Worm (Caenorhabditis elegans) whole organism, L3 larva: Measurements from ENCODE around the gene nhr-290.

ENCODE experiments used
- R02D3.7 ChIP-seq: fragments of 150-350 bp; optimal IDR thresholded peaks from 2 replicates; lab custom pipeline; 2014; ENCODE audit warnings: missing biosample characterization, missing genetic modification characterization
- ZK546.5 ChIP-seq: sonication (generic microtip); optimal IDR thresholded peaks from 2 replicates; lab custom pipeline; 2017; ENCODE audit warnings: missing biosample characterization, missing genetic modification characterization
- elt-1 ChIP-seq: fragments of 150-350 bp; optimal IDR thresholded peaks from 2 replicates; lab custom pipeline; 2014; ENCODE audit warnings: missing biosample characterization, missing genetic modification characterization
- elt-3 ChIP-seq, 3 experiments: fragments of 150-350 bp in 1 of 3; sonication (generic microtip) in 2 of 3; optimal IDR thresholded peaks; 2 replicates in 2 of 3; 4 replicates in 1 of 3; lab custom pipeline; 2014 to 2017; ENCODE audit warnings: missing biosample characterization in 3 of 3, missing genetic modification characterization in 3 of 3
- fos-1 ChIP-seq: fragments of 150-350 bp; optimal IDR thresholded peaks from 2 replicates; lab custom pipeline; 2014; ENCODE audit warnings: missing biosample characterization, missing genetic modification characterization
- lin-39 ChIP-seq: fragments of 150-350 bp; optimal IDR thresholded peaks from 2 replicates; lab custom pipeline; 2018; ENCODE audit warnings: missing biosample characterization, missing genetic modification reagents, missing genetic modification characterization
- nfya-1 ChIP-seq: sonication (generic microtip); optimal IDR thresholded peaks from 2 replicates; lab custom pipeline; 2017; ENCODE audit warnings: missing genetic modification characterization, mild to moderate bottlenecking, missing compliant biosample characterization, antibody characterized with exemption, moderate library complexity; ENCODE audit not compliant: insufficient read depth
- nhr-11 ChIP-seq: fragments of 150-350 bp; optimal IDR thresholded peaks from 2 replicates; lab custom pipeline; 2014; ENCODE audit warnings: missing biosample characterization, missing genetic modification characterization
- nhr-237 ChIP-seq: fragments of 150-350 bp; optimal IDR thresholded peaks from 2 replicates; lab custom pipeline; 2014; ENCODE audit warnings: missing biosample characterization, missing genetic modification characterization
- nhr-43 ChIP-seq: sonication (generic microtip); optimal IDR thresholded peaks from 2 replicates; lab custom pipeline; 2016; ENCODE audit warnings: mild to moderate bottlenecking, missing genetic modification characterization, missing compliant biosample characterization; ENCODE audit not compliant: poor library complexity, severe bottlenecking
- skn-1 ChIP-seq: fragments of 150-350 bp; optimal IDR thresholded peaks from 2 replicates; lab custom pipeline; 2014; ENCODE audit warnings: missing biosample characterization, missing genetic modification characterization
- snpc-4 ChIP-seq: fragments of 150-350 bp; optimal IDR thresholded peaks from 2 replicates; lab custom pipeline; 2014; ENCODE audit warnings: missing biosample characterization, missing genetic modification characterization
- unc-39 ChIP-seq: sonication (generic microtip); optimal IDR thresholded peaks from 4 replicates; lab custom pipeline; 2017; ENCODE audit warnings: missing biosample characterization, missing genetic modification characterization

DNA sequence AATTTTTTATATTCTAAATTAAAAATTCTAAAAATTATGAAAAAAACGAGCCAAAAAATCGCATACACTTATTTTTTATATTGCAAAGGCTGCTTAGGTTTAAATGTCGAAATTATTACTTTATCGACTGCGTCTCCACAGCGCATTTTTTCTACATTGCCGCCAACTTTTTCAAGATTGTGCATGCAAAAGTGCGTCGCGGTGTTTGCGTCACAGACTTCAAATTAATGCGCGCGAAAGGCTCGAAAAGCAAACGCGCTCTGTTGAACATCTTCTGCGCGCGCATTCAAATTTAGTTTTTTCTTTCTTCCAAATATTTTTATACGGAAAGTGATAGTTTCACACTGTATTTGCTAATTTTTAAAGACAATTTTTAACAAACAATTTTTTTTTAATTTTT is 26.6 kb downstream of the nhr-290 start:
- TF ChIP-seq unc-39 (tag; lab: Kevin White, UChicago), result no peak
- peak; percentile 66 for TF ChIP-seq R02D3.7 (tag; lab: Kevin White, UChicago)
- peak; percentile 32 for TF ChIP-seq snpc-4
- no peak for TF ChIP-seq elt-1 (tag; lab: Kevin White, UChicago)
- peak; percentile 52 for TF ChIP-seq nhr-11 (tag; lab: Kevin White, UChicago)
- no peak for TF ChIP-seq elt-3 (tag; optimal IDR thresholded peaks at IDR 0.05; lab: Kevin White, UChicago)
- TF ChIP-seq nfya-1 (tag; lab: Kevin White, UChicago), result peak; percentile 72
- TF ChIP-seq ZK546.5, result no peak
- TF ChIP-seq nhr-43 (tag; lab: Kevin White, UChicago), result peak; percentile 64
- TF ChIP-seq lin-39 (tag; lab: Kevin White, UChicago), result no peak
- TF ChIP-seq skn-1 (tag; lab: Kevin White, UChicago), result peak; percentile 32
- TF ChIP-seq fos-1, result no peak
- no peak for TF ChIP-seq nhr-237 (tag; lab: Kevin White, UChicago)
